Worm (Caenorhabditis elegans) whole organism, young adult: ENCODE measurements around the gene clec-165.

ENCODE experiments used
- K11D2.4 ChIP-seq: fragments of 200-800 bp; sonication (Bioruptor generic); IDR thresholded peaks from 2 replicates; pipeline ENCODE4 v1.3.6; 2022; ENCODE audit warnings: missing genetic modification reagents, missing genetic modification characterization, missing compliant biosample characterization
- lin-54 ChIP-seq: fragments of 200-800 bp; sonication (Bioruptor generic); optimal IDR thresholded peaks from 2 replicates; lab custom pipeline; 2018; ENCODE audit warnings: mild to moderate bottlenecking, missing genetic modification characterization, missing compliant biosample characterization
- nhr-80 ChIP-seq: sonication (generic microtip); optimal IDR thresholded peaks from 2 replicates; lab custom pipeline; 2016; ENCODE audit warnings: missing genetic modification characterization, missing compliant biosample characterization
- rec-8 ChIP-seq, 2 experiments: sonication (generic microtip); optimal IDR thresholded peaks; 2 replicates each; lab custom pipeline; 2016; ENCODE audit warnings: mild to moderate bottlenecking in 2 of 2, missing genetic modification characterization in 2 of 2, missing genetic modification reagents in 2 of 2, missing genotype in 2 of 2, missing biosample characterization in 1 of 2, missing compliant biosample characterization in 1 of 2, moderate library complexity in 1 of 2
- somi-1 ChIP-seq: fragments of 200-800 bp; sonication (Bioruptor generic); optimal IDR thresholded peaks from 2 replicates; lab custom pipeline; 2018; ENCODE audit warnings: mild to moderate bottlenecking, missing genetic modification characterization, missing compliant biosample characterization

DNA sequence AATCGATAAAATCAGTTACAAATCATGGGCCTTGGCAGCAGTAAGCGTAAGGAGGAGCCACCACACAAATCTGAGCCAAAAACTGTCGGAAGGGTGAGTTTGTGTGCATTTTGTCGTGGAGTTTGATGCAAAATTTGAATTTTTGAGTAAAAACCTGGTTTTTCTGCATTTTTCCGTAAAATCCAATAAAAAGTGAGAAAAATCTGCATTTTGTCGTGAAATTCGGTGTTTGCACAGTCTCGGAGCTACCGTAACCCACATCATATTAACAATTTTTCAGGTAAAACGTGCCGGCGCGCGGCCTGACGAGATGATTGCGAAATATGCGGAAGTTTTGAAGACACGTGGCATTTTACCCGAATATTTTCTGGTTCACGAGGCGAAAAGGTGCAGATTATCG lies 29.2 kb upstream of the clec-165 start:
- peak; percentile 18 for TF ChIP-seq lin-54
- TF ChIP-seq nhr-80, result no peak
- no peak for TF ChIP-seq K11D2.4 (GFP tag; lab: Robert Waterston, UW)
- no peak for TF ChIP-seq rec-8 (tag; optimal IDR thresholded peaks at IDR 0.05; lab: Kevin White, UChicago)
- TF ChIP-seq somi-1 (GFP tag; lab: Kevin White, UChicago), result no peak
